Fruit fly (Drosophila melanogaster): ENCODE measurements around the gene CG2656.
A peak's percentile ranks its signal among the peaks of the same experiment; 100 is the strongest.

Gene CG2656

DNA sequence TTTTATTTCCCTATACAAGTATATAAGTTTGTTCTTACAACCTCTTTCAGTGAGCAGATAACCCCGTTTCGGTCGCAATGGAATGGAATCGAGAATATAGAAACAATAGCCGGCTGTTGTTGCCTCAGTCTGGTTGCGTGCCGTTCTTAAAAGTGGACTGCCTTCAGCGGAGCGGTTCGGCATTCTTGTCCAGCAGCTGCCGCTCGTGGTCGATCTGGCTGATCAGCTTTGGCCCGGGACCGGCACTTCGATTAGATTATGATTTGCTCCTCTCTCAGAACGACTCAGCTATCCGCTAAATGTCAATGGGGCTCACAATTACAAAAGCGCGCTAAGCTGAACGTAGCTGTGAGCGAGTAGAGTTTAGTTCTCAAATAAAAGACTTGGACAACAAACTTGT lies 12.6 kb downstream of the CG2656 start:
- TF ChIP-seq CG34367 (tag; optimal IDR thresholded peaks at IDR 0.05) (no peak), CG8301 (tag; optimal IDR thresholded peaks at IDR 0.05) (no peak), CG17806 (tag; optimal IDR thresholded peaks at IDR 0.05) (no peak), CG10348 (GFP tag; IDR thresholded peaks at IDR 0.05) (no peak), CG15710 (tag; optimal IDR thresholded peaks at IDR 0.05) (no peak)

DNA sequence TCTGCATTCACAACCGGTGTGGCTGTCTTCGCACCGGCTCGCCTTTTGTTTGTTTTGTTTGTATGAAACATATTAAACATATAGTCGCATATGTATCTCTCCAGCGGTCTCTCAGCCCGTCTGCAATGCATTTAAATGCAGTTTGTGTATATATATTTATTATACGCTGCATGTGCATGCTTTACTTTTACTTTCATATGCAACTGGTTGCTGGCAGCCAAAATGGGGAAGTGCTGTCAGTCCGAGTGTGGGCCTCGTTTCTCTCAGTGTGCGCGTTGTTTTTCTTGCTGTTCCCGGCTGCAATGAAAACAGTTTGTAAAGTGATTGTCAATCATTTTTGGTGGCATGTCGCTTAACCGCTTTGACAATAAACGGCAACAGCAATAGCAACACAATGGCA lies 15.1 kb downstream of the CG2656 start:
- TF ChIP-seq CG9948 (tag; optimal IDR thresholded peaks at IDR 0.05) (no peak), Pif1B (GFP tag; optimal IDR thresholded peaks at IDR 0.05) (peak; percentile 13), EcR (GFP tag; optimal IDR thresholded peaks at IDR 0.05) (peak; percentile 9), Snoo (tag; optimal IDR thresholded peaks at IDR 0.05) (peak; percentile 0), Pif1A (GFP tag; optimal IDR thresholded peaks at IDR 0.05) (no peak)

DNA sequence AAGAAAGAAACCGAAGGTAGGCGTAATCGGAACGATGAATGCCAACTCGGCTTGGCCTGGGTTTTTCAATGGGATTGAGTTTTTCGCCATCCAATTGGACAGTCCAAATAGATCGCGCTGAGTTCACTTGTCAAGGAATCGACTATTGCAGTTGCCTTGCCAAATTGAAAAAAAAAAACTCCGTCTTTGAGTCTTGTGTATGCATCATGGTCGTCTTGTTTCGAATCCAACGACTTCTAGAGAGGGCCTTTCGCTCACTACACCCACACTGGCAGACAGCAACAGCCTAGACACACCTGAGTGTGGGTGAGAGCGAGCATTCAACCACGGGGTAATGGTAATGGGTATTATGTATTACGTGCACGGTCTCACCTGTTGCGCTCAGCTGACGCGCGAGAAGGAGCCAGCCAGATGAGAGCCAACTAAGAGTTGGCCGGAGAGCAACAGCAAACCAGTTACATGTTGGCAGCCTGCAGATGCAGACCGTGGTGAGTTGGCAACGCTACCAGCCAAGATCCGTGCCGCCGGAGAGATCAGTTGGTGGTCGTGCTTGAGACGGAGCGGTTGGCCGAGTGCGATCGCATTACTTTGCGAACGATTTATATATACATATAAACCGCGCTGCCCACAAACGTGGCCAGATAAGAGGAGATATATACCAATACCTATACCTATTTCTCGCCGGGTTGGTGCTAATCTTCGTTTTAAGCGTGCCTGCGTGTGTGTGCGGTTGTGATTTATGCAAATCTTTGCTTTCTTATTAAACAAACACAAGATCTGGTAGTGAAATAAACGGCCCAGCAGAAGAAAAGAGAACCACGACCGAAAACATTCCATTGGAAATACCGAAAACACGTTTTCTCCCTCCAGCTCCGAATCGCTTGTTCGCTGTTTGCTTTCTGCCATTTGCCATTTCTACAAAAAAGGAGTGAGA lies 18.1 kb downstream of the CG2656 start, which contains the start of gene sas:
Gene sas, plus strand, starts transcription at position 453 of the 934 bp plus-strand sequence.
- TF ChIP-seq Pif1B (GFP tag; optimal IDR thresholded peaks at IDR 0.05) (peak; percentile 28), Snoo (tag; optimal IDR thresholded peaks at IDR 0.05) (peak; percentile 16), CG4496 (GFP tag; IDR thresholded peaks at IDR 0.05) (peak; percentile 45; the same call in 2 of the 3 replicates), CG8159 (tag; optimal IDR thresholded peaks at IDR 0.05) (no peak), CG10348 (GFP tag; IDR thresholded peaks at IDR 0.05) (no peak), CG12605 (GFP tag; IDR thresholded peaks at IDR 0.05) (peak; percentile 46; the same call in 1 of the 2 replicates), CG8301 (tag; optimal IDR thresholded peaks at IDR 0.05) (no peak), CG14655 (GFP tag; optimal IDR thresholded peaks at IDR 0.05) (no peak), Pif1A (GFP tag; optimal IDR thresholded peaks at IDR 0.05) (no peak), EcR (GFP tag; optimal IDR thresholded peaks at IDR 0.05) (peak; percentile 97), CG9948 (tag; optimal IDR thresholded peaks at IDR 0.05) (no peak), rn (GFP tag; IDR thresholded peaks at IDR 0.05) (no peak), Ets98B (GFP tag; IDR thresholded peaks at IDR 0.05) (peak; percentile 17; the same call in 1 of the 2 replicates), D1 (tag; optimal IDR thresholded peaks at IDR 0.05) (no peak), CG15710 (tag; optimal IDR thresholded peaks at IDR 0.05) (no peak), fd96Ca (GFP tag; IDR thresholded peaks at IDR 0.05) (no peak), CG34367 (tag; optimal IDR thresholded peaks at IDR 0.05) (no peak), gl (tag; optimal IDR thresholded peaks at IDR 0.05) (no peak), CG13204 (GFP tag; optimal IDR thresholded peaks at IDR 0.05) (peak; percentile 14), CG17806 (tag; optimal IDR thresholded peaks at IDR 0.05) (no peak), CG32121 (GFP tag; IDR thresholded peaks at IDR 0.05) (no peak)

DNA sequence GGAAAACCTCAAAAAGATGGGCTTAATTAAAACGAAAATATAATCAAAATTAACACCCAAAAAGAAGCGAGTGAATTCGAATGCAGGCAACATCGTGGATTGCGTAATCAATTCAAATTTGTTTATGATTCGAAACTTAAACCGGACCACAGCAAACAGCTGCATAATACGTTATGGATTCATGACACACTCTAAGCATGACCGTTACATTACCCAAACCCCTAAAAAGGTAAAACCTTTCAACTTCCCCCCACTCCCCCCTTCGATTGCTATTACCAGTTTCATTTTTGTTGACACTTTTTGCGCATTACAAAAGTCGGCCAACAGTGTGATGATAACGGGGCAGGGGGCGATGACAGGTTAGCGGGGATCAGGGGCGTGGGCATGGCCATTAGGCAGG lies 25.4 kb downstream of the CG2656 start:
- TF ChIP-seq CG9948 (tag; optimal IDR thresholded peaks at IDR 0.05), result no peak
- TF ChIP-seq CG32121 (GFP tag; IDR thresholded peaks at IDR 0.05), result no peak
- TF ChIP-seq Pif1B (GFP tag; optimal IDR thresholded peaks at IDR 0.05), result no peak
- no peak for TF ChIP-seq CG8159 (tag; optimal IDR thresholded peaks at IDR 0.05)
- no peak for TF ChIP-seq CG34367 (tag; optimal IDR thresholded peaks at IDR 0.05)
- TF ChIP-seq D1 (tag; optimal IDR thresholded peaks at IDR 0.05), result no peak
- no peak for TF ChIP-seq CG13204 (GFP tag; optimal IDR thresholded peaks at IDR 0.05)
- TF ChIP-seq Snoo (tag; optimal IDR thresholded peaks at IDR 0.05), result no peak
- no peak for TF ChIP-seq CG15710 (tag; optimal IDR thresholded peaks at IDR 0.05)
- TF ChIP-seq rn (GFP tag; IDR thresholded peaks at IDR 0.05), result no peak
- no peak for TF ChIP-seq EcR (GFP tag; optimal IDR thresholded peaks at IDR 0.05)
- no peak for TF ChIP-seq Pif1A (GFP tag; optimal IDR thresholded peaks at IDR 0.05)
- no peak for TF ChIP-seq CG12605 (GFP tag; IDR thresholded peaks at IDR 0.05)
- TF ChIP-seq CG14655 (GFP tag; optimal IDR thresholded peaks at IDR 0.05), result no peak
- no peak for TF ChIP-seq CG10348 (GFP tag; IDR thresholded peaks at IDR 0.05)
- TF ChIP-seq fd96Ca (GFP tag; IDR thresholded peaks at IDR 0.05), result no peak
- no peak for TF ChIP-seq CG4496 (GFP tag; IDR thresholded peaks at IDR 0.05)
- TF ChIP-seq CG17806 (tag; optimal IDR thresholded peaks at IDR 0.05), result no peak

DNA sequence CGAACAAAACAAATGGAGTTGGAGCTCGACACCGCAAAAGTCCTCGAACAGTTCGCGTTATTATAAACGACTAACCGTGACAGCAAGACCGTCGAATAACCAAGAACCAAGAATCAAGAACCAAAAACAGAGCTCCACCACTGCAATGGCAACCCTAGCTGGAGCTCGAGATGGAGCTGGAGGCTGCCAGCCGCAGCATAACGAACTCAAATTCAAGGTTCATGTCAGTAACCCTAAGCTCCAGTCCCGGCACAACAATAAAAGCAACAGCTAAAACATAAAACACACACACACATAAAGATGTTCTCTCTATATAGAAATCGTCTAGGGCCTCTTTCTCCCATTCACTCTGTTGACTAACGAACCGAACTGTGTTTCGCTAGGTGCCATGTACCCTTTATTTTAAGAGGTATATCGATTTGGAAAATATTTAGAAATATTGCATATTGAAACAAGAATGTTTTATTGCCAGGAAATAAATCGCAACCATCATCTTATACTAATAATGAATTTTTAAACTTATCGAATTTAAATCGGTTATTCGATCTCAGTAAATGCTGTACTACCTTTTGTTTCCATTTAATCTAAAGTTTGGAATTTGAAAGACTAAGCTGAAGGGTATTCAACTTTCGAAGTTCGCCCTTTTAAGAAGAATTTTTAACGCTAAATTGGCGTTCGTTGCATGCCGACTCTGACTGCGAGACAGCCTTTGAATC lies 27.0 kb downstream of the CG2656 start:
- TF ChIP-seq CG9948 (tag; optimal IDR thresholded peaks at IDR 0.05) (peak; percentile 85), CG13204 (GFP tag; optimal IDR thresholded peaks at IDR 0.05) (peak; percentile 42), CG10348 (GFP tag; IDR thresholded peaks at IDR 0.05) (no peak), CG15710 (tag; optimal IDR thresholded peaks at IDR 0.05) (peak; percentile 91), CG12605 (GFP tag; IDR thresholded peaks at IDR 0.05) (no peak), D1 (tag; optimal IDR thresholded peaks at IDR 0.05) (peak; percentile 79), rn (GFP tag; IDR thresholded peaks at IDR 0.05) (no peak), CG34367 (tag; optimal IDR thresholded peaks at IDR 0.05) (peak; percentile 80), CG8301 (tag; optimal IDR thresholded peaks at IDR 0.05) (peak; percentile 56), EcR (GFP tag; optimal IDR thresholded peaks at IDR 0.05) (peak; percentile 92), CG14655 (GFP tag; optimal IDR thresholded peaks at IDR 0.05) (peak; percentile 75), Pif1B (GFP tag; optimal IDR thresholded peaks at IDR 0.05) (peak; percentile 62), CG17806 (tag; optimal IDR thresholded peaks at IDR 0.05) (peak; percentile 85), Pif1A (GFP tag; optimal IDR thresholded peaks at IDR 0.05) (peak; percentile 75), CG32121 (GFP tag; IDR thresholded peaks at IDR 0.05) (no peak), gl (tag; optimal IDR thresholded peaks at IDR 0.05) (peak; percentile 48), Snoo (tag; optimal IDR thresholded peaks at IDR 0.05) (peak; percentile 26), fd96Ca (GFP tag; IDR thresholded peaks at IDR 0.05) (no peak), Ets98B (GFP tag; IDR thresholded peaks at IDR 0.05) (no peak), CG4496 (GFP tag; IDR thresholded peaks at IDR 0.05) (peak; percentile 55; the same call in 1 of the 3 replicates), CG8159 (tag; optimal IDR thresholded peaks at IDR 0.05) (peak; percentile 86)

All from whole organism, pupa.